Worm (Caenorhabditis elegans): ENCODE measurements around the gene ZK829.9.
A peak's percentile ranks its signal among the peaks of the same experiment; 100 is the strongest.

ZK829.9 gene

DNA sequence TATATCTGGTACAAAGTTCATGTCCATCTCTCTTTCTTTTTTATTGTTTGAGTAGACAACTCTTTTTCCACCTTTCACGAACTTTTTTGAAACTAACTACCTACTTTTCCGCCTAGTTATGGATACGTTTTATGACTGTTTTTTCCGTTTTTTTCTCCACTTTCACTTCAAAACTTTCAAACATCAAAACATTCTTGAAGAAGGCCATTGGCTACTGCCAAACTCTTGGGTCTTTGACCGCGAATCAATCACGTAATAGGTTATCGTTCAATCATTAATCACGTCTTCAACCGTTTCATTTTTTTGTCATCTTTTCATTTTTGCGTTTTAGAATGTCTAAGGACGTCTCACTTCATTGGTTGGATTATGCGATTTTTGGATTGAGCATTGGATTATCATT, 33.2 kb upstream of the ZK829.9 start, which contains the start of gene slc-5A12:
slc-5A12 (plus strand) TSS at position 333 of the 400 bp plus-strand sequence.
- no peak for TF ChIP-seq ceh-91 (GFP tag; IDR thresholded peaks at IDR 0.05)
- TF ChIP-seq ztf-25 (GFP tag; IDR thresholded peaks at IDR 0.05): no peak
- TF ChIP-seq lsy-27 (tag; optimal IDR thresholded peaks at IDR 0.05; ENCODE audit: borderline replicate concordance, insufficient read depth): no peak
- TF ChIP-seq akir-1 (GFP tag; optimal IDR thresholded peaks at IDR 0.05): no peak
- TF ChIP-seq F57C9.4 (tag; optimal IDR thresholded peaks at IDR 0.05): no peak
- no peak for TF ChIP-seq ceh-27 (GFP tag; optimal IDR thresholded peaks at IDR 0.05)
- no peak for TF ChIP-seq hlh-12 (tag; optimal IDR thresholded peaks at IDR 0.05)
- TF ChIP-seq K12H6.12 (tag; optimal IDR thresholded peaks at IDR 0.05): no peak
- TF ChIP-seq C06A6.2 (GFP tag; conservative IDR thresholded peaks at IDR 0.05): no peak
- TF ChIP-seq C17E4.6 (GFP tag; IDR thresholded peaks at IDR 0.05): no peak
- no peak for TF ChIP-seq mes-4 (tag; optimal IDR thresholded peaks at IDR 0.05)
- TF ChIP-seq mcd-1 (GFP tag; IDR thresholded peaks at IDR 0.05): no peak
- no peak for TF ChIP-seq dpff-1 (tag; optimal IDR thresholded peaks at IDR 0.05)
- TF ChIP-seq ccch-3 (GFP tag; optimal IDR thresholded peaks at IDR 0.05): no peak
- TF ChIP-seq ceh-58 (GFP tag; IDR thresholded peaks at IDR 0.05): no peak
- TF ChIP-seq lin-26 (GFP tag; IDR thresholded peaks at IDR 0.05): no peak
- TF ChIP-seq chd-7 (tag; optimal IDR thresholded peaks at IDR 0.05): no peak

- TF ChIP-seq Y53G8AR.9 (GFP tag; conservative IDR thresholded peaks at IDR 0.05): no peak
- TF ChIP-seq dpff-1 (tag; optimal IDR thresholded peaks at IDR 0.05): no peak
- no peak for TF ChIP-seq nfyb-1 (GFP tag; IDR thresholded peaks at IDR 0.05)
- no peak for TF ChIP-seq die-1 (tag; optimal IDR thresholded peaks at IDR 0.05)
- TF ChIP-seq K11D2.4 (GFP tag; IDR thresholded peaks at IDR 0.05): 0 out of 2 replicates have a peak, but pooled peaks have one; percentile 43
- TF ChIP-seq ztf-25 (GFP tag; IDR thresholded peaks at IDR 0.05): no peak
- no peak for TF ChIP-seq Y95B8A.8 (GFP tag; IDR thresholded peaks at IDR 0.05)
- no peak for TF ChIP-seq ets-4 (GFP tag; optimal IDR thresholded peaks at IDR 0.05)
Measured at ce11 chrIV:11938554-11938953, 31.8 kb upstream of the ZK829.9 start.

DNA sequence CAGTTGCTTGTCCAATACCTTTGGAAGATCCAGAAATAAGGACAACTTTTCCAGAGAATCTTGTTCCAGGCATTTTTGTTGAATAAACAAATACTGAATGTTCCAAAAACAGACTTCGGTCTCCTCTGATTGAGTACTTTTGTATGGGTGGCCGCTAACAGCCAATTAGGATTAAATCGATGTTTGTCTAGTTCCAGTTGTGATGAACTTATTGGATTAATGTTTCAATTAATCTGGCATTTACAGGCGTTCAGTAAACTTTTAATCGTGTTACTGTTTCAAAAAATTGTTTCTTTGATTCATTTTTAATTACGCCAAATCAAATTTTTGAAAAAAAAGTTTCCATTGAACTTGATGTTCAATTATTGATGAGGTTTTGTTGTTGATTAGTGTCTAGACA, 28.0 kb upstream of the ZK829.9 start, which contains the start of gene ZK829.1:
ZK829.1 (minus strand) TSS at position 101 of the 400 bp plus-strand sequence.
- TF ChIP-seq lir-1 (GFP tag; conservative IDR thresholded peaks at IDR 0.05): no peak
- no peak for TF ChIP-seq athp-1 (tag; optimal IDR thresholded peaks at IDR 0.05)
- no peak for TF ChIP-seq zfh-2 (GFP tag; conservative IDR thresholded peaks at IDR 0.05)
- TF ChIP-seq hlh-12 (tag; optimal IDR thresholded peaks at IDR 0.05): no peak
- TF ChIP-seq ztf-3 (GFP tag; optimal IDR thresholded peaks at IDR 0.05): no peak
- no peak for TF ChIP-seq snpc-4 (GFP tag; optimal IDR thresholded peaks at IDR 0.05)
- no peak for TF ChIP-seq snpc-4 (tag; optimal IDR thresholded peaks at IDR 0.05)
- TF ChIP-seq ceh-58 (GFP tag; IDR thresholded peaks at IDR 0.05): no peak

DNA sequence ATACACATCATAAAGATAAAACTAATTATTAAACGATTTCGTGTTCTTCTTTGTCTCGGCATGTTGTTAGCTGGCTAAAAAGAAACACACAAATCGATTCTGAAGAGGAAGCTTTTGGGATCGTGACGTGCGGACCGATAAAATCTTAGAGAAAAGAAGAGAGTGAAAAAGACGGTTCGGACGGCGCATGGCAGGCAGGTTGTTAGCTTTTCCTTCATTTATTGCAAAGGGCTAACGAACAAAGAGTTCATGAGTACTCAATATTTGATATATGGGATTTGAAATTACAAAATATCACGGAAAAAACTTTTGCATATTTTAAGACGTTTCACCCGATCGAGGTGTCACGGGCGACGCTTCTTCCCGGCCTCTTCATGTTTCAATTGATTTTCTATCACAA, 24.7 kb upstream of the ZK829.9 start, which contains the start of gene ZK829.3:
ZK829.3 (minus strand) TSS at position 101 of the 400 bp plus-strand sequence.
- no peak for TF ChIP-seq F10E7.11 (tag; optimal IDR thresholded peaks at IDR 0.05)
- TF ChIP-seq madf-3 (GFP tag; IDR thresholded peaks at IDR 0.05): no peak
- no peak for TF ChIP-seq him-1 (tag; optimal IDR thresholded peaks at IDR 0.05)
- no peak for TF ChIP-seq mel-28 (tag; optimal IDR thresholded peaks at IDR 0.05; ENCODE audit: borderline replicate concordance)
- TF ChIP-seq aptf-2 (GFP tag; conservative IDR thresholded peaks at IDR 0.05): no peak
- no peak for TF ChIP-seq snpc-3.4 (tag; optimal IDR thresholded peaks at IDR 0.05)
- no peak for TF ChIP-seq tbx-9 (tag; optimal IDR thresholded peaks at IDR 0.05; ENCODE audit: borderline replicate concordance)
- no peak for TF ChIP-seq B0261.1 (tag; optimal IDR thresholded peaks at IDR 0.05)
